Worm (Caenorhabditis elegans) whole organism, midembryonic: ENCODE data around the gene lipl-4.

Experiments used
- T22C8.4 ChIP-seq: fragments of 200-800 bp; sonication (Bioruptor generic); IDR thresholded peaks from 2 replicates; pipeline ENCODE4 v1.3.6; 2022; ENCODE audit warnings: missing genetic modification characterization, missing compliant biosample characterization
- cog-1 ChIP-seq: sonication (generic microtip); optimal IDR thresholded peaks from 2 replicates; lab custom pipeline; 2016; ENCODE audit warnings: missing genetic modification characterization, missing compliant biosample characterization
- flt-1 ChIP-seq: fragments of 200-800 bp; sonication (Bioruptor generic); IDR thresholded peaks from 2 replicates; pipeline ENCODE4 v1.3.6; 2022; ENCODE audit warnings: missing genetic modification characterization, missing compliant biosample characterization
- med-1 ChIP-seq: sonication (generic microtip); optimal IDR thresholded peaks from 2 replicates; lab custom pipeline; 2017; ENCODE audit warnings: missing genetic modification characterization, mild to moderate bottlenecking, missing compliant biosample characterization, antibody characterized with exemption, missing genetic modification reagents; ENCODE audit not compliant: insufficient read depth
- ref-1 ChIP-seq: fragments of 200-800 bp; sonication (Bioruptor generic); conservative IDR thresholded peaks from 2 replicates; pipeline ENCODE4 v1.3.6; 2022; ENCODE audit warnings: missing genetic modification reagents, missing genetic modification characterization, missing compliant biosample characterization
- tab-1 ChIP-seq: fragments of 200-800 bp; sonication (Bioruptor generic); IDR thresholded peaks from 2 replicates; pipeline ENCODE4 v1.3.6; 2022; ENCODE audit warnings: missing genetic modification characterization, missing compliant biosample characterization

ce11 chrV:6513786-6514430 is 36.1 kb upstream of the lipl-4 start:
- TF ChIP-seq flt-1 (GFP tag; lab: Robert Waterston, UW) (no peak), med-1 (GFP tag; lab: Kevin White, UChicago) (no peak), T22C8.4 (GFP tag; lab: Robert Waterston, UW) (0 out of 2 replicates have a peak, but pooled peaks have one; percentile 18), ref-1 (GFP tag; lab: Robert Waterston, UW) (no peak), cog-1 (tag; lab: Kevin White, UChicago) (no peak), tab-1 (no peak)
